Worm (Caenorhabditis elegans) whole organism, dauer: ENCODE measurements around the gene pqn-15.
"Not testable (repeated sequence)": the region's sequence is repeated elsewhere in the genome, so short reads cannot be mapped to it uniquely, and the experiment has no call there.

Source experiments
- unc-62 ChIP-seq: sonication (generic microtip); optimal IDR thresholded peaks from 2 replicates; lab custom pipeline; 2017; ENCODE audit warnings: missing biosample characterization, missing genetic modification reagents, missing genetic modification characterization

The pqn-15 gene

ce11 chrX:4306861-4307260 lies at the start of gene pqn-15:
Gene pqn-15, minus strand, starts transcription at chrX:4306961.
- TF ChIP-seq unc-62 (GFP tag; lab: Kevin White, UChicago), result no peak

DNA sequence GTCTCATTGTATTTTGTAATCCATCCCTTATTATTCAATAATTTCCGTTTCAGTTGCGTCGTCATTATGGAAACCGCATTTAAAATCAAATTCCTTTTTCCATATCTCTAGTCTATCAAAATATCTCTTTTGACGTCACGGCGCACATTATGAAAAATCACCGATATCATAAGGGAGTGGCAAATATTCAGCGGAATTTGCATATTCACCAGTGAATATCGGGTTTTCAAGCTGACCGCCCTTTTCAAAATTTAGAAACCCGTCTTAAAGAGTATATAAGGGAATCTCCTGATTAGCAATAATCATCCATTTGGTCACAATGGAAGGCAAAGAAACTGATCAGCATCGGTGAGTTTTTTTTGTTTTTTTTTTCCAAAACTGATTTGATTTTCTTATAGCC lies 46.6 kb upstream of the pqn-15 start, which contains the start of gene col-165:
TSS of gene col-165 (plus strand) at position 301 of the 400 bp plus-strand sequence.
- TF ChIP-seq unc-62 (GFP tag; lab: Kevin White, UChicago), result no peak

ce11 chrX:4350198-4350597 lies 43.4 kb upstream of the pqn-15 start, which contains the start of gene F14H12.2:
Gene F14H12.2, plus strand, starts transcription at chrX:4350498.
- TF ChIP-seq unc-62 (GFP tag; lab: Kevin White, UChicago), result no peak

DNA sequence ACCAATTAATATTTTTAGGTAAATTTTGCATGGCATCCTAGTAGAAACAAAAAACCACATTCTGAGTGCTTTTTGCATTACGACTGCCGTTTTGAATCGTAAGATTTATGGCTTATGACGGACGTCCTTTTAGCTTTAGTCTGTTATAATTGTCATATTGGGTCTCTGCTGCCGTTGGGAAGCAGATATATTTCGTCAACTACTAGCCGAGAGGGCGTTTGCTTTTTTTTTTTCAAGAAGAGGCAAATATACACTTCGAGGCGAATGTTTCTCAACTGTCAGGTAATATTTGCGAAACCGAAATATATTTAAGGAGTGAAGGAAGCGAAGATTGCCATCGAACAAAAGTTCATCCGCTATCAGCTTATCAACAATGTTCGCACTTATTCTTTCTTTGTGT lies 37.2 kb upstream of the pqn-15 start, which contains the start of gene F14H12.3:
TSS of gene F14H12.3 (plus strand) at position 301 of the 400 bp plus-strand sequence.
- no peak for TF ChIP-seq unc-62 (GFP tag; lab: Kevin White, UChicago)

- TF ChIP-seq unc-62 (GFP tag; lab: Kevin White, UChicago), result no peak
Observed at ce11 chrX:4342730-4343129, 36.0 kb upstream of the pqn-15 start.

ce11 chrX:4339332-4339731 lies 32.6 kb upstream of the pqn-15 start, which contains the start of gene cst-1:
Gene cst-1, plus strand, starts transcription at chrX:4339632.
- not testable (repeated sequence) for TF ChIP-seq unc-62 (GFP tag; lab: Kevin White, UChicago)

ce11 chrX:4335950-4336349 lies 29.2 kb upstream of the pqn-15 start, which contains the start of gene cst-2:
Gene cst-2, minus strand, starts transcription at chrX:4336050.
- TF ChIP-seq unc-62 (GFP tag; lab: Kevin White, UChicago), result not testable (repeated sequence)

- not testable (repeated sequence) for TF ChIP-seq unc-62 (GFP tag; lab: Kevin White, UChicago)
Observed at ce11 chrX:4332305-4332704, 25.5 kb upstream of the pqn-15 start, which contains the start of gene C24A8.6. Gene C24A8.6, minus strand, starts transcription at chrX:4332405.

DNA sequence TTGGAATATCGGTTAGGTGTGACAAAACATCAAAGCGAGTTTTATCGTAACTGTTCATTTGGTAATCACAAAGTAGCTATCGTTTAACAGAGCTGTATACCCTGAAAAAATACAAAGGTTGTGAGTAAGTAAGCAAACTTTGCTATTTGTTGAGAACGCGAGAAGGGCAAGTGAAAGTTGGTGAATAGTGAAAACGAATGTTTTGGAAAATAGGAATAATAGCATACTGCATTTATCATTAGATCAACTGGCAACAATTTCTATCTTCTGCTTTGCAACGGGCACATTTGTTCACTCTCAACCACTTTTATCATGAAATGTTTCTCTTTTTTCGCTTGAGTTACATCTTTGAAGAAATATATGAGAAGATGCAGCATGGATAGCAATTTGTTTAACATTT lies 22.1 kb upstream of the pqn-15 start, which contains the start of gene C24A8.5:
TSS of gene C24A8.5 (minus strand) at position 101 of the 400 bp plus-strand sequence.
- TF ChIP-seq unc-62 (GFP tag; lab: Kevin White, UChicago), result no peak

DNA sequence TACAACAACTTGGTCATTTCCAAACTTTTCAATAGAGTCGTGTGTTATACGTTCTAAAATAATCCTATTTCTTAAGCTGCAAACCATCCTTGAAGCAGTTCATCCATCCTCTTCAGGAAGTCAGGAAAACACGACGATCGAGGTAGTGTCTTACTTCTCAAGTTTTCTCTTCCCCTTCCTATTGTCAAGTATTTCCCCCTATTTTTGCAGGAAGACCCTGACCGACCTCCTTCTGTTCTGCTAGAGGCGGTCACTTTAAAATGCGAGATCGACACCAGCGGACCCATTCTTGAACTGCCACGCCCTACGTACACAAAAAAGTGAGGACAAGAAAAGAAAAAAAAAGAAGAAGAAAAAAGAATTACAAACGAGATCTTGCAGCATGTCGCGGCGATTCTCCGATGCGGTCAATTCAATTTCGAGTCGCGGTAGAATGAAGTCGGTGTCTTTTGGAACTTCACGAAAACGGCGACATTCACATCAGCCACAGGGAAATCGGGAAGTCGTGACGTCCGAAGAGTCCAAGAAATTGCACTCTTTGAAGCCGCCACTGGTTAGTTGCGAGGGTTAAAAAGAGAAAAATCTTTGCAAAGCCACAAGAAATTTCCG lies 16.2 kb upstream of the pqn-15 start:
- no peak for TF ChIP-seq unc-62 (GFP tag; lab: Kevin White, UChicago)

DNA sequence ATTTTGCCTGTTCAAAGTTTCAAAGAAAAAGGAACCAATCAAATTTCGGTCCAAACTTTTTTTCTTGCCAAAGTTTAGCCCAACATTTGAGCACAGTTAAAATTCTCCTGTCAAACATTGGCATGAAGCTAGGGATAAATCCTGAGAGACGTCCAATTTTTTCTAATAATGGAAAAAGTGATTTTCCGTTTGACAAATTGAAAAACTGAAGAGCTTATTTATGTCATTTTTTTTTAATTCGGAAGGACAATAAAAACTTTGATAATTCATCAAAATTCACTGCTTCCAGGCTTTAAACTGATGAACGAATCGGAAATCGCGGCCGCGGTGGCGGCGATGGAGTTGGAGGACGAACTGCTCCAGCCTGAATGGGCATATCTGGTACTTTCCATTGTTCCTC lies 13.8 kb upstream of the pqn-15 start, which contains the start of gene dop-6:
TSS of gene dop-6 (plus strand) at position 301 of the 400 bp plus-strand sequence.
- no peak for TF ChIP-seq unc-62 (GFP tag; lab: Kevin White, UChicago)

DNA sequence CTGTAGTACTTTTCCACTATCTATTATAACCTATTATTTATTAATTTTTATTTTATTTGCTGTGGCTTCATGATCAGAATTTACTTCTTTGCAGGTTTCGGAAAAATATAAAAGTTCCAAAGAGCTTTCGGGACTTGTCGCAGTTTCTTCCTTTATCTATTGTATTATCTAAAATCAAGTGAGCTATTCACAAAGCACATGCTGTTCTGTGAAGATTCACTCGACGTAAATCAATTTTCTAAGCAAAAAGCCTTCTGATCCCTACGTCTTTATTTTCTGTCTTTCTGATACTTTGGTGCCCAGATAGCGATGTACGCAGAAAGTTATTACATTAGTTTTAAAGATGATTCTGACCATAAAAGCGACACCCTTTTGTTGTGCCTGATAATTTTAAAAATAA lies 10.3 kb upstream of the pqn-15 start:
- no peak for TF ChIP-seq unc-62 (GFP tag; lab: Kevin White, UChicago)

DNA sequence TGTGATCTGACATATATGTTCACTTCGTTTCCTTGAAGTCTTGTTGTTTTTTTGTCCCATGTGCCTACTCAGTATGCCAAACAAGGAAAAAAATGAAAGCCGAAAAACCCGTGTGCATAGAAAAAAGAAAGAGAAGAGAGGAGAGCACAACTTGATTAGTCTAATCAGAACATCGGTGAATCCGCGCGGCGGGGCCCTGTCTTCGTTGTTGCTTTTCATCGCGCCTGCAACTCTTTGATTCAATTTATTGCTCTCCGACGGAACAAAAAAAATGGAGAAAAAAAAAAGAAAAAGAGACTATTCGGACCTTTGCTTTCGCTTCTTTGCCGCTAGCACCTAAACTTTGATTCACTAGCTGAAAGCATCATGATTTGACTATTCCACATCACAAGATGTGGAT lies 8.2 kb upstream of the pqn-15 start:
- no peak for TF ChIP-seq unc-62 (GFP tag; lab: Kevin White, UChicago)

DNA sequence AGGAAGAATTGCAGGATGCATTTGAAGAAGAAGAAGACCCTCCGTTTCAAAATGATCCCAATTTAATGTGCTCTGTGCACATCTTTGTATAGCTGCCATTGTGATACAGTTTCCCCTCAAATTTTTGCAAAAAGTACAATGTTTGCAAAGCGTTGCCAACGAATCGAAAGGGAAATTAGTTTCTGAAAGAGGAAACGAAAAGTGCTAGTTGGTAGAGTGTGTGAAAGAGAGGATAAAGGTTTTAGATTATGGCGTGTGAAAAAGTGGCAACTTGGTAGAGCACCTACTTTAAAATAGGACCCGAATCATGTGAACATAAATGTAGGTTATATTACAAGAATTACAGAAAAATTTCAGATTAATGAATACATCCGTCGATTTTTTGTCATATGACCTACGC lies 4.9 kb upstream of the pqn-15 start, which contains the start of gene C52B9.8:
TSS of gene C52B9.8 (minus strand) at position 101 of the 400 bp plus-strand sequence.
- no peak for TF ChIP-seq unc-62 (GFP tag; lab: Kevin White, UChicago)

ce11 chrX:4307559-4308005 lies 821 bp upstream of the pqn-15 start:
- no peak for TF ChIP-seq unc-62 (GFP tag; lab: Kevin White, UChicago)

ce11 chrX:4303200-4303599 lies 3.6 kb downstream of the pqn-15 start:
- TF ChIP-seq unc-62 (GFP tag; lab: Kevin White, UChicago), result no peak

- TF ChIP-seq unc-62 (GFP tag; lab: Kevin White, UChicago), result no peak
Observed at ce11 chrX:4297452-4297851, 9.3 kb downstream of the pqn-15 start, which contains the start of gene paf-2. Gene paf-2, minus strand, starts transcription at chrX:4297741.
